Worm (Caenorhabditis elegans) whole organism, young adult: ENCODE data around the gene nhr-248.

Source experiments
- die-1 ChIP-seq: sonication (generic microtip); optimal IDR thresholded peaks from 2 replicates; lab custom pipeline; 2016; ENCODE audit warnings: missing genotype, mild to moderate bottlenecking, missing genetic modification characterization, missing compliant biosample characterization
- gei-17 ChIP-seq: fragments of 200-800 bp; sonication (Bioruptor generic); optimal IDR thresholded peaks from 2 replicates; lab custom pipeline; 2018; ENCODE audit warnings: mild to moderate bottlenecking, missing genetic modification characterization, missing compliant biosample characterization
- madf-10 ChIP-seq: sonication (generic microtip); optimal IDR thresholded peaks from 2 replicates; lab custom pipeline; 2016; ENCODE audit warnings: mild to moderate bottlenecking, missing genetic modification characterization, missing compliant biosample characterization
- snpc-1.3 ChIP-seq: sonication (generic microtip); optimal IDR thresholded peaks from 2 replicates; lab custom pipeline; 2017; ENCODE audit warnings: missing genetic modification characterization, mild to moderate bottlenecking, missing compliant biosample characterization, antibody characterized with exemption, moderate library complexity, missing genotype, missing genetic modification reagents; ENCODE audit not compliant: insufficient read depth
- snpc-4 ChIP-seq, 5 experiments: fragments of 150-350 bp in 1 of 5; sonication (generic microtip) in 4 of 5; optimal IDR thresholded peaks; 2 replicates each; lab custom pipeline; 2014 to 2018; ENCODE audit warnings: missing genetic modification characterization in 5 of 5, missing biosample characterization in 3 of 5, antibody characterized with exemption in 2 of 5, mild to moderate bottlenecking in 2 of 5, missing compliant biosample characterization in 2 of 5, missing genotype in 2 of 5, moderate library complexity in 2 of 5, missing genetic modification reagents in 1 of 5
- ztf-3 ChIP-seq: fragments of 200-800 bp; sonication (Bioruptor generic); optimal IDR thresholded peaks from 2 replicates; lab custom pipeline; 2018; ENCODE audit warnings: mild to moderate bottlenecking, missing genetic modification characterization, missing compliant biosample characterization

DNA sequence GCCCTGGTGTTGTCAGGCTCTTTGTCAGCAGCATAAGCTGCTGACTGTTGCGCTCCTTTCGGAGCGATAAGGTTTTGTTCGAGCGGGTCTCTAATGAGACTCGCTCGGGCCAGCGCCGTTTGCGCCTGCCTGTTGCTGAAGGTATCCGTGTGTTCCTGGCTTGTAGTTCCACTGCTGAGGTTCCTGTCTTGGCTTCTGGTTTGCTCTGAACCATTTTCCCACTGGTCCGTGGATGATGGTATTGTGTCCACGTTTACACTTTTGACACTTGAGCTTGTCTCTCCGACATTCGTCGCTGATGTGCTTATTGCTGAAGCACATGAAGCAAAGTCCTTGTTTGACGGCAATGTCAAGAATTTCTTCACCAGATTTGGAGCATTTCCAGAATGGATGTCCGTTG is 46.9 kb upstream of the nhr-248 start:
- TF ChIP-seq madf-10 (tag; lab: Kevin White, UChicago) (no peak), die-1 (tag; lab: Kevin White, UChicago) (no peak), gei-17 (no peak), snpc-4 (GFP tag; optimal IDR thresholded peaks at IDR 0.05; lab: Kevin White, UChicago) (no peak), snpc-4 (tag; optimal IDR thresholded peaks at IDR 0.05; lab: Kevin White, UChicago) (no peak), snpc-1.3 (tag; lab: Kevin White, UChicago) (no peak), ztf-3 (GFP tag; lab: Kevin White, UChicago) (no peak)
